Fruit fly (Drosophila melanogaster) whole organism, embryonic: ENCODE results near the gene Nepl20.

Experiments used
- CG10543 ChIP-seq: fragments of 200-800 bp; sonication (Bioruptor generic); optimal IDR thresholded peaks from 3 replicates; lab custom pipeline; 2017; ENCODE audit warnings: missing biosample characterization, mild to moderate bottlenecking, missing genetic modification characterization, moderate library complexity
- CG12769 ChIP-seq: fragments of 200-800 bp; sonication (Bioruptor generic); optimal IDR thresholded peaks from 2 replicates; lab custom pipeline; 2019; ENCODE audit warnings: missing biosample characterization, mild to moderate bottlenecking, missing genetic modification characterization, moderate library complexity
- CG17186 ChIP-seq: fragments of 200-800 bp; sonication (Bioruptor generic); optimal IDR thresholded peaks from 3 replicates; lab custom pipeline; 2017; ENCODE audit warnings: missing biosample characterization, missing genetic modification reagents, missing genetic modification characterization
- CG17385 ChIP-seq: fragments of 200-800 bp; sonication (Bioruptor generic); optimal IDR thresholded peaks from 3 replicates; lab custom pipeline; 2018; ENCODE audit warnings: missing biosample characterization, mild to moderate bottlenecking, missing genetic modification characterization
- CG1832 ChIP-seq: fragments of 200-800 bp; sonication (Bioruptor generic); optimal IDR thresholded peaks from 2 replicates; lab custom pipeline; 2017; ENCODE audit warnings: missing biosample characterization, mild to moderate bottlenecking, missing genetic modification characterization, inconsistent platforms
- CG32772 ChIP-seq: fragments of 200-800 bp; sonication (Bioruptor generic); IDR thresholded peaks from 2 replicates; pipeline ENCODE4 v1.3.6; 2022; ENCODE audit warnings: missing biosample characterization, missing genetic modification characterization
- CG9817 ChIP-seq: fragments of 200-800 bp; sonication (Bioruptor generic); optimal IDR thresholded peaks from 2 replicates; lab custom pipeline; 2018; ENCODE audit warnings: missing biosample characterization, mild to moderate bottlenecking, missing genetic modification characterization, moderate library complexity
- CHES-1-like ChIP-seq: fragments of 200-800 bp; sonication (Bioruptor generic); optimal IDR thresholded peaks from 2 replicates; lab custom pipeline; 2016; ENCODE audit warnings: missing biosample characterization, missing genetic modification characterization
- D19B ChIP-seq: fragments of 200-800 bp; sonication (Bioruptor generic); optimal IDR thresholded peaks from 2 replicates; lab custom pipeline; 2017; ENCODE audit warnings: missing biosample characterization, mild to moderate bottlenecking, missing genetic modification characterization
- Dad ChIP-seq: fragments of 200-800 bp; sonication (Bioruptor generic); optimal IDR thresholded peaks from 3 replicates; lab custom pipeline; 2016; ENCODE audit warnings: missing biosample characterization, missing genetic modification characterization
- Dip2 ChIP-seq: fragments of 200-800 bp; sonication (Bioruptor generic); IDR thresholded peaks from 2 replicates; pipeline ENCODE4 v1.3.6; 2022; ENCODE audit warnings: missing biosample characterization, missing genetic modification characterization
- Ets65A ChIP-seq: fragments of 200-800 bp; sonication (Bioruptor generic); peaks from one replicate; lab custom pipeline; 2016; ENCODE audit warnings: missing biosample characterization, missing genetic modification characterization
- HmgD ChIP-seq: fragments of 200-800 bp; sonication (Bioruptor generic); optimal IDR thresholded peaks from 3 replicates; lab custom pipeline; 2016; ENCODE audit warnings: missing biosample characterization, missing genetic modification characterization
- Med ChIP-seq: fragments of 200-800 bp; sonication (Bioruptor generic); peaks from one replicate; lab custom pipeline; 2016; ENCODE audit warnings: missing biosample characterization, missing genetic modification characterization, mild to moderate bottlenecking, inconsistent platforms, moderate library complexity
- Optix ChIP-seq: fragments of 200-800 bp; sonication (Bioruptor generic); IDR thresholded peaks from 3 replicates; pipeline ENCODE4 v1.3.6; 2022; ENCODE audit warnings: missing biosample characterization, missing genetic modification characterization
- jing ChIP-seq: fragments of 200-800 bp; sonication (Bioruptor generic); optimal IDR thresholded peaks from 2 replicates; lab custom pipeline; 2018; ENCODE audit warnings: missing biosample characterization, mild to moderate bottlenecking, missing genetic modification characterization
- nom ChIP-seq: fragments of 200-800 bp; sonication (Bioruptor generic); optimal IDR thresholded peaks from 2 replicates; lab custom pipeline; 2017; ENCODE audit warnings: missing biosample characterization, missing genetic modification characterization, mild to moderate bottlenecking, moderate library complexity, missing genetic modification reagents
- org-1 ChIP-seq: fragments of 200-800 bp; sonication (Bioruptor generic); optimal IDR thresholded peaks from 2 replicates; lab custom pipeline; 2017; ENCODE audit warnings: missing biosample characterization, missing genetic modification characterization
- rib ChIP-seq: fragments of 200-800 bp; sonication (Bioruptor generic); IDR thresholded peaks from 2 replicates; pipeline ENCODE4 v1.3.6; 2022; ENCODE audit warnings: missing biosample characterization, missing genetic modification characterization
- run ChIP-seq: fragments of 200-800 bp; sonication (Bioruptor generic); optimal IDR thresholded peaks from 3 replicates; lab custom pipeline; 2018; ENCODE audit warnings: missing biosample characterization, mild to moderate bottlenecking, missing genetic modification characterization
- sd ChIP-seq: fragments of 200-800 bp; sonication (Bioruptor generic); optimal IDR thresholded peaks from 3 replicates; lab custom pipeline; 2018; ENCODE audit warnings: missing biosample characterization, mild to moderate bottlenecking, missing genetic modification characterization, moderate library complexity
- slbo ChIP-seq: fragments of 200-800 bp; sonication (Bioruptor generic); IDR thresholded peaks from 2 replicates; pipeline ENCODE4 v1.3.6; 2022; ENCODE audit warnings: missing biosample characterization, missing genetic modification characterization
- so ChIP-seq: fragments of 200-800 bp; sonication (Bioruptor generic); IDR thresholded peaks from 3 replicates; pipeline ENCODE4 v1.3.6; 2022; ENCODE audit warnings: missing biosample characterization, missing genetic modification characterization
- sr ChIP-seq: fragments of 200-800 bp; sonication (Bioruptor generic); IDR thresholded peaks from 3 replicates; pipeline ENCODE4 v1.3.6; 2022; ENCODE audit warnings: missing biosample characterization, missing genetic modification characterization
- twi ChIP-seq: fragments of 200-800 bp; optimal IDR thresholded peaks from 2 replicates; lab custom pipeline; 2019; ENCODE audit warnings: missing biosample characterization, mild to moderate bottlenecking, missing genetic modification characterization, moderate library complexity
- unpg ChIP-seq: fragments of 200-800 bp; sonication (Bioruptor generic); optimal IDR thresholded peaks from 3 replicates; lab custom pipeline; 2018; ENCODE audit warnings: missing biosample characterization, mild to moderate bottlenecking, missing genetic modification characterization, moderate library complexity

The Nepl20 gene

DNA sequence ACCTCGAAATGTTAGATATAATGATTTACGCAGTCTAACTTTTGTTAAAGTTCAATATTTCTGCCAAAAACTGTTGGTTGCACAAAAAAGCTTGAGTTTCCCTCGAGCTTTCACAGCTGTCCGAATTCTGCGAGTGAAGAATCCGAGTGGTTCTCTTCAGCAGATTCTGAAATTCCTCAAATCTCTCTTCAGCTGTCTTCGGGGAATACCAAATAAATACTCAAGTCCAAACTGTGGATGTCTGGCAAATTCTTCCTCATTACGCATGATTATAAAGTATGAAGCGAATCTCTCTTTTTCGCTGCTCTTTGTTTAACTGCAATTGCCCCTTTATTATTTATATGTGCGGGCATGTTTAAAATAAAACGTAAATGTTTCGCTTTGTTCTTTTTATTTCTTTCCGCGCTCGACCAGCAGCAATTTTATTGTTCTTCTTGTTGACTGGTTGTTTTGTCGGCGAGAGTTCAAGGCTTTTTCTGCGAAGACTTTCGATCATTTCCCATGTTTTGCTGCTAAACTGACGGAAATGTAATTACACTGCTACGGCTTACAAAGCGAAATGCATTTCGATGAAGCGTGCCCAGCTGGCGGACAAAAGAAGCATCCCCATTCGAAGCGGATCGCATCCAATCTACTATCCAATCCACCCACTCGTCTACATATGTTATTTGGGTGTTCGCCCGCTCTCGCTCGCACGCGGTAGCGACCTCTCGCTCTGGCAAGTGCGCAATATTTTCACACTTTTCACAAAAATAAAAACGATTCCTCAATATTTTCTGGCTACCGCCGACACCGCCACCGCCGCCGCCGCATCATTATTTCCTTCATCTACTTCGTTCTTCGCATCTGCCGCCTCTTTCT lies 33.5 kb downstream of the Nepl20 start:
- TF ChIP-seq sd (tag; lab: Kevin White, UChicago) (peak; percentile 50), Dip2 (GFP tag; lab: Robert Waterston, UW) (no peak), nom (GFP tag; lab: Kevin White, UChicago) (peak; percentile 67), CG10543 (peak; percentile 31), Dad (GFP tag; lab: Kevin White, UChicago) (no peak), CG32772 (no peak), jing (no peak), CG17385 (GFP tag; lab: Kevin White, UChicago) (no peak), so (0 out of 3 replicates have a peak, but pooled peaks have one; percentile 12), D19B (GFP tag; lab: Kevin White, UChicago) (no peak), CG12769 (tag; lab: Kevin White, UChicago) (peak; percentile 79), rib (no peak), CG1832 (GFP tag; lab: Kevin White, UChicago) (peak; percentile 23), CG17186 (GFP tag; lab: Kevin White, UChicago) (no peak), sr (GFP tag; lab: Robert Waterston, UW) (peak; percentile 95), HmgD (GFP tag; lab: Kevin White, UChicago) (no peak), run (tag; lab: Kevin White, UChicago) (no peak), slbo (GFP tag; lab: Robert Waterston, UW) (peak; percentile 23; the same call in 1 of the 2 replicates), CHES-1-like (GFP tag; lab: Kevin White, UChicago) (no peak), Ets65A (peak; percentile 59), Med (GFP tag; lab: Kevin White, UChicago) (peak; percentile 2), twi (tag; lab: Kevin White, UChicago) (peak; percentile 10)

- no peak for TF ChIP-seq CG9817
- TF ChIP-seq Optix (GFP tag; lab: Robert Waterston, UW), result no peak
- no peak for TF ChIP-seq org-1 (GFP tag; lab: Kevin White, UChicago)
- TF ChIP-seq unpg (GFP tag; lab: Kevin White, UChicago), result no peak
These were observed 42.2 kb downstream of the Nepl20 start, which contains the start of gene CG11828 for dm6 chr3R:28922744-28923143. CG11828 (plus strand) TSS chr3R:28923044.
